Worm (Caenorhabditis elegans): ENCODE results near the gene T14B4.3.

T14B4.3 gene

ce11 chrII:6712177-6712981 is 22.4 kb upstream of the T14B4.3 start, which contains the start of the genes dpy-10 and T14B4.19:
Gene dpy-10 (minus strand): TSS chrII:6712227.
Gene T14B4.19 (minus strand): TSS chrII:6712931.
- TF ChIP-seq elt-3 (tag; optimal IDR thresholded peaks at IDR 0.05) (no peak), ztf-4 (tag; optimal IDR thresholded peaks at IDR 0.05) (no peak), nhr-23 (tag; optimal IDR thresholded peaks at IDR 0.05) (no peak), snpc-4 (tag; optimal IDR thresholded peaks at IDR 0.05) (no peak), alr-1 (tag; optimal IDR thresholded peaks at IDR 0.05) (no peak), skn-1 (tag; optimal IDR thresholded peaks at IDR 0.05) (no peak), nhr-25 (tag; optimal IDR thresholded peaks at IDR 0.05) (no peak), aly-2 (tag; optimal IDR thresholded peaks at IDR 0.05) (no peak), gmeb-1 (tag; optimal IDR thresholded peaks at IDR 0.05) (no peak), ztf-1 (GFP tag; conservative IDR thresholded peaks at IDR 0.05) (no peak), ZK546.5 (tag; optimal IDR thresholded peaks at IDR 0.05) (no peak), unc-39 (tag; optimal IDR thresholded peaks at IDR 0.05) (no peak), blmp-1 (tag; optimal IDR thresholded peaks at IDR 0.05; ENCODE audit: insufficient read depth) (peak; percentile 92), Y55F3AM.14 (GFP tag; optimal IDR thresholded peaks at IDR 0.05) (no peak), sma-9 (GFP tag; optimal IDR thresholded peaks at IDR 0.05) (peak; percentile 84), sma-9 (tag; optimal IDR thresholded peaks at IDR 0.05) (no peak), peb-1 (tag; optimal IDR thresholded peaks at IDR 0.05) (no peak), zag-1 (tag; optimal IDR thresholded peaks at IDR 0.05) (no peak), nhr-12 (tag; optimal IDR thresholded peaks at IDR 0.05) (no peak), nhr-11 (tag; optimal IDR thresholded peaks at IDR 0.05) (no peak), ceh-16 (tag; optimal IDR thresholded peaks at IDR 0.05) (no peak), ceh-82 (tag; optimal IDR thresholded peaks at IDR 0.05) (no peak), ama-1 (optimal IDR thresholded peaks at IDR 0.05) (no peak), egl-27 (tag; optimal IDR thresholded peaks at IDR 0.05) (peak; percentile 9), nhr-77 (tag; optimal IDR thresholded peaks at IDR 0.05) (no peak), nhr-21 (tag; optimal IDR thresholded peaks at IDR 0.05) (peak; percentile 92), sma-3 (GFP tag; optimal IDR thresholded peaks at IDR 0.05) (peak; percentile 51), mdl-1 (tag; optimal IDR thresholded peaks at IDR 0.05) (no peak), dmd-4 (tag; optimal IDR thresholded peaks at IDR 0.05) (no peak), sem-4 (tag; optimal IDR thresholded peaks at IDR 0.05) (peak; percentile 16), C34F6.9 (tag; optimal IDR thresholded peaks at IDR 0.05) (no peak), F13H6.1 (tag; optimal IDR thresholded peaks at IDR 0.05) (no peak), lin-11 (tag; optimal IDR thresholded peaks at IDR 0.05) (no peak), elt-1 (tag; optimal IDR thresholded peaks at IDR 0.05) (peak; percentile 42), unc-62 (GFP tag; optimal IDR thresholded peaks at IDR 0.05) (no peak), ztf-11 (tag; optimal IDR thresholded peaks at IDR 0.05) (no peak), crh-2 (tag; optimal IDR thresholded peaks at IDR 0.05) (no peak), lsy-2 (tag; optimal IDR thresholded peaks at IDR 0.05) (peak in 1 of 2 experiments; percentile 63), fos-1 (tag; optimal IDR thresholded peaks at IDR 0.05) (peak; percentile 33), unc-55 (GFP tag; optimal IDR thresholded peaks at IDR 0.05) (no peak), lin-13 (GFP tag; optimal IDR thresholded peaks at IDR 0.05) (no peak), mab-5 (tag; optimal IDR thresholded peaks at IDR 0.05) (no peak), nhr-237 (tag; optimal IDR thresholded peaks at IDR 0.05) (no peak), nhr-10 (tag; optimal IDR thresholded peaks at IDR 0.05) (no peak), mbf-1 (tag; optimal IDR thresholded peaks at IDR 0.05) (no peak), lin-39 (tag; optimal IDR thresholded peaks at IDR 0.05) (no peak), R02D3.7 (tag; optimal IDR thresholded peaks at IDR 0.05) (no peak), nhr-6 (tag; optimal IDR thresholded peaks at IDR 0.05) (no peak), nhr-129 (tag; optimal IDR thresholded peaks at IDR 0.05) (no peak)

Measured in whole organism, L2 larva.